Fruit fly (Drosophila melanogaster): ENCODE results near the gene CG9168.

The CG9168 gene

dm6 chr3L:1376014-1376745 lies 34.7 kb upstream of the CG9168 start:
- no peak for TF ChIP-seq Sp1 (GFP tag; optimal IDR thresholded peaks at IDR 0.05)
- no peak for TF ChIP-seq foxo (GFP tag; optimal IDR thresholded peaks at IDR 0.05)
- TF ChIP-seq fru (GFP tag; optimal IDR thresholded peaks at IDR 0.05), result no peak
- no peak for TF ChIP-seq pan (optimal IDR thresholded peaks at IDR 0.05)
- TF ChIP-seq N (GFP tag; optimal IDR thresholded peaks at IDR 0.05), result no peak
- peak; percentile 15 for TF ChIP-seq h (GFP tag; optimal IDR thresholded peaks at IDR 0.05)
- TF ChIP-seq sv (GFP tag; optimal IDR thresholded peaks at IDR 0.05), result peak; percentile 1
- TF ChIP-seq jim (GFP tag; optimal IDR thresholded peaks at IDR 0.05), result no peak

- TF ChIP-seq Myc (optimal IDR thresholded peaks at IDR 0.05) (no peak), Hr78 (GFP tag; optimal IDR thresholded peaks at IDR 0.05) (no peak), Hnf4 (GFP tag; optimal IDR thresholded peaks at IDR 0.05) (no peak), Dif (GFP tag; optimal IDR thresholded peaks at IDR 0.05; ENCODE audit: partially characterized antibody) (no peak), GATAd (GFP tag; optimal IDR thresholded peaks at IDR 0.05) (no peak), Abd-B (GFP tag; optimal IDR thresholded peaks at IDR 0.05) (no peak), h (GFP tag; optimal IDR thresholded peaks at IDR 0.05) (no peak), N (GFP tag; optimal IDR thresholded peaks at IDR 0.05) (no peak), Mio (GFP tag; optimal IDR thresholded peaks at IDR 0.05) (no peak), jim (GFP tag; optimal IDR thresholded peaks at IDR 0.05) (no peak), brk (GFP tag; optimal IDR thresholded peaks at IDR 0.05) (no peak), Sp1 (GFP tag; optimal IDR thresholded peaks at IDR 0.05) (no peak), CG32264 (GFP tag; optimal IDR thresholded peaks at IDR 0.05) (no peak), Dfd (GFP tag; optimal IDR thresholded peaks at IDR 0.05) (no peak), psq (GFP tag; optimal IDR thresholded peaks at IDR 0.05) (no peak), rgr (GFP tag; optimal IDR thresholded peaks at IDR 0.05) (no peak), dl (GFP tag; optimal IDR thresholded peaks at IDR 0.05; ENCODE audit: insufficient read depth in 1 of 2, partially characterized antibody in 2 of 2) (no peak)
These were observed 32.7 kb upstream of the CG9168 start for dm6 chr3L:1378098-1378645.

- TF ChIP-seq sage (GFP tag; optimal IDR thresholded peaks at IDR 0.05), result no peak
- TF ChIP-seq OdsH (GFP tag; optimal IDR thresholded peaks at IDR 0.05), result peak; percentile 75
- TF ChIP-seq Rel (GFP tag; optimal IDR thresholded peaks at IDR 0.05), result no peak
- TF ChIP-seq Rel (tag; optimal IDR thresholded peaks at IDR 0.05), result no peak
- TF ChIP-seq Jra (GFP tag; optimal IDR thresholded peaks at IDR 0.05), result peak; percentile 65
- TF ChIP-seq woc (GFP tag; optimal IDR thresholded peaks at IDR 0.05), result peak; percentile 63
- TF ChIP-seq brk (GFP tag; optimal IDR thresholded peaks at IDR 0.05), result peak; percentile 11
- no peak for TF ChIP-seq lola (GFP tag; optimal IDR thresholded peaks at IDR 0.05)
- TF ChIP-seq Hr78 (GFP tag; optimal IDR thresholded peaks at IDR 0.05), result no peak
- peak; percentile 25 for TF ChIP-seq dsf (GFP tag; optimal IDR thresholded peaks at IDR 0.05; ENCODE audit: borderline replicate concordance)
- TF ChIP-seq foxo (GFP tag; optimal IDR thresholded peaks at IDR 0.05), result peak in 1 of 2 experiments; percentile 71
- TF ChIP-seq GATAd (GFP tag; optimal IDR thresholded peaks at IDR 0.05), result no peak
- no peak for TF ChIP-seq Myc (optimal IDR thresholded peaks at IDR 0.05)
- TF ChIP-seq Sp1 (GFP tag; optimal IDR thresholded peaks at IDR 0.05), result peak; percentile 84
- no peak for TF ChIP-seq Vsx2 (GFP tag; optimal IDR thresholded peaks at IDR 0.05; ENCODE audit: partially characterized antibody)
- TF ChIP-seq usp (GFP tag; optimal IDR thresholded peaks at IDR 0.05), result no peak
- TF ChIP-seq dl (GFP tag; optimal IDR thresholded peaks at IDR 0.05; ENCODE audit: insufficient read depth in 1 of 2, partially characterized antibody in 2 of 2), result no peak
- no peak for TF ChIP-seq N (GFP tag; optimal IDR thresholded peaks at IDR 0.05)
- TF ChIP-seq Mio (GFP tag; optimal IDR thresholded peaks at IDR 0.05), result no peak
- peak; percentile 76 for TF ChIP-seq br (GFP tag; optimal IDR thresholded peaks at IDR 0.05)
- TF ChIP-seq rgr (GFP tag; optimal IDR thresholded peaks at IDR 0.05), result peak; percentile 75
- TF ChIP-seq Hr83 (GFP tag; optimal IDR thresholded peaks at IDR 0.05; ENCODE audit: poor library complexity, severe bottlenecking), result no peak
- peak; percentile 32 for TF ChIP-seq CG9705 (GFP tag; optimal IDR thresholded peaks at IDR 0.05)
- TF ChIP-seq HLH106 (tag; optimal IDR thresholded peaks at IDR 0.05), result peak; percentile 80
- TF ChIP-seq Dif (GFP tag; optimal IDR thresholded peaks at IDR 0.05; ENCODE audit: partially characterized antibody), result no peak
- TF ChIP-seq Abd-B (GFP tag; optimal IDR thresholded peaks at IDR 0.05), result no peak
- TF ChIP-seq fru (GFP tag; optimal IDR thresholded peaks at IDR 0.05), result peak; percentile 81
- TF ChIP-seq pan (optimal IDR thresholded peaks at IDR 0.05), result no peak
- TF ChIP-seq Dfd (GFP tag; optimal IDR thresholded peaks at IDR 0.05), result no peak
- peak; percentile 40 for TF ChIP-seq dmrt93B (GFP tag; optimal IDR thresholded peaks at IDR 0.05)
- TF ChIP-seq h (GFP tag; optimal IDR thresholded peaks at IDR 0.05), result peak; percentile 83
- TF ChIP-seq Hnf4 (GFP tag; optimal IDR thresholded peaks at IDR 0.05), result peak; percentile 83
- no peak for TF ChIP-seq CrebA (GFP tag; optimal IDR thresholded peaks at IDR 0.05; ENCODE audit: borderline replicate concordance)
- no peak for TF ChIP-seq jim (GFP tag; optimal IDR thresholded peaks at IDR 0.05)
- TF ChIP-seq CG32264 (GFP tag; optimal IDR thresholded peaks at IDR 0.05), result peak; percentile 57
- peak; percentile 39 for TF ChIP-seq sv (GFP tag; optimal IDR thresholded peaks at IDR 0.05)
- peak; percentile 72 for TF ChIP-seq ey (GFP tag; optimal IDR thresholded peaks at IDR 0.05)
- peak; percentile 70 for TF ChIP-seq psq (GFP tag; optimal IDR thresholded peaks at IDR 0.05)
- peak; percentile 4 for TF ChIP-seq tai (GFP tag; optimal IDR thresholded peaks at IDR 0.05)
These were observed 31.9 kb upstream of the CG9168 start for dm6 chr3L:1378862-1379543.
